Fruit fly (Drosophila melanogaster) whole organism, embryonic: ENCODE measurements around the gene CG42540.

Source experiments
- Abd-B ChIP-seq: fragments of 200-800 bp; sonication (Bioruptor generic); optimal IDR thresholded peaks from 2 replicates; lab custom pipeline; 2018; ENCODE audit warnings: missing biosample characterization, mild to moderate bottlenecking, missing genetic modification characterization, moderate library complexity
- Adf1 ChIP-seq: fragments of 200-800 bp; sonication (Bioruptor generic); IDR thresholded peaks from 2 replicates; pipeline ENCODE4 v1.3.6; 2022; ENCODE audit warnings: missing biosample characterization, missing genetic modification characterization
- Antp ChIP-seq: fragments of 200-800 bp; sonication (Bioruptor generic); optimal IDR thresholded peaks from 3 replicates; lab custom pipeline; 2016; ENCODE audit warnings: missing biosample characterization, missing genetic modification characterization
- Awh ChIP-seq: fragments of 200-800 bp; sonication (Bioruptor generic); IDR thresholded peaks from 2 replicates; pipeline ENCODE4, ENCODE4 v1.3.6; 2022; ENCODE audit warnings: missing biosample characterization, missing genetic modification characterization
- CG10274 ChIP-seq: fragments of 200-800 bp; sonication (Bioruptor generic); optimal IDR thresholded peaks from 3 replicates; lab custom pipeline; 2017; ENCODE audit warnings: missing biosample characterization, mild to moderate bottlenecking, missing genetic modification characterization
- CG10462 ChIP-seq: fragments of 200-800 bp; sonication (Bioruptor generic); optimal IDR thresholded peaks from 2 replicates; lab custom pipeline; 2016; ENCODE audit warnings: missing biosample characterization, missing genetic modification characterization
- CG11695 ChIP-seq: fragments of 200-800 bp; sonication (Bioruptor generic); IDR thresholded peaks from 3 replicates; pipeline ENCODE4 v1.3.6; 2022; ENCODE audit warnings: missing biosample characterization, missing genetic modification characterization
- CG13624 ChIP-seq: fragments of 200-800 bp; sonication (Bioruptor generic); optimal IDR thresholded peaks from 2 replicates; lab custom pipeline; 2016; ENCODE audit warnings: missing biosample characterization, missing genetic modification characterization
- CG14441 ChIP-seq: fragments of 200-800 bp; sonication (Bioruptor generic); IDR thresholded peaks from 2 replicates; pipeline ENCODE4 v1.3.6; 2022; ENCODE audit warnings: missing biosample characterization, missing genetic modification characterization
- CG15073 ChIP-seq: fragments of 200-800 bp; sonication (Bioruptor generic); optimal IDR thresholded peaks from 2 replicates; lab custom pipeline; 2016; ENCODE audit warnings: missing biosample characterization, missing genetic modification characterization
- CG15696 ChIP-seq: fragments of 200-800 bp; sonication (Bioruptor generic); optimal IDR thresholded peaks from 2 replicates; lab custom pipeline; 2019; ENCODE audit warnings: missing biosample characterization, mild to moderate bottlenecking, missing genetic modification characterization, moderate library complexity
- CG1603 ChIP-seq: fragments of 200-800 bp; sonication (Bioruptor generic); optimal IDR thresholded peaks from 2 replicates; lab custom pipeline; 2019; ENCODE audit warnings: missing biosample characterization, mild to moderate bottlenecking, missing genetic modification characterization, moderate library complexity
- CG17912 ChIP-seq: fragments of 200-800 bp; sonication (Bioruptor generic); optimal IDR thresholded peaks from 2 replicates; lab custom pipeline; 2018; ENCODE audit warnings: missing biosample characterization, mild to moderate bottlenecking, missing genetic modification characterization
- CG2129 ChIP-seq: fragments of 200-800 bp; sonication (Bioruptor generic); IDR thresholded peaks from 2 replicates; pipeline ENCODE4 v1.3.6; 2022; ENCODE audit warnings: missing biosample characterization, missing genetic modification characterization; ENCODE audit not compliant: partially characterized antibody
- CG3847 ChIP-seq: fragments of 200-800 bp; sonication (Bioruptor generic); IDR thresholded peaks from 2 replicates; pipeline ENCODE4 v1.3.6; 2022; ENCODE audit warnings: missing biosample characterization, missing genetic modification characterization
- CG4707 ChIP-seq: fragments of 200-800 bp; sonication (Bioruptor generic); optimal IDR thresholded peaks from 2 replicates; lab custom pipeline; 2018; ENCODE audit warnings: missing biosample characterization, mild to moderate bottlenecking, missing genetic modification characterization, moderate library complexity
- CG6254 ChIP-seq: fragments of 200-800 bp; sonication (Bioruptor generic); optimal IDR thresholded peaks from 3 replicates; lab custom pipeline; 2017; ENCODE audit warnings: mild to moderate bottlenecking, missing biosample characterization, missing genetic modification reagents, missing genetic modification characterization
- CG6654 ChIP-seq: fragments of 200-800 bp; sonication (Bioruptor generic); optimal IDR thresholded peaks from 2 replicates; lab custom pipeline; 2017; ENCODE audit warnings: missing biosample characterization, mild to moderate bottlenecking, missing genetic modification characterization
- CG8478 ChIP-seq: fragments of >200 bp; optimal IDR thresholded peaks from 2 replicates; lab custom pipeline; 2018
- Chrac-16 ChIP-seq: fragments of 200-800 bp; sonication (Bioruptor generic); optimal IDR thresholded peaks from 3 replicates; lab custom pipeline; 2016; ENCODE audit warnings: missing biosample characterization, missing genetic modification characterization
- Dip2 ChIP-seq: fragments of 200-800 bp; sonication (Bioruptor generic); IDR thresholded peaks from 2 replicates; pipeline ENCODE4 v1.3.6; 2022; ENCODE audit warnings: missing biosample characterization, missing genetic modification characterization
- HLHmδ ChIP-seq: fragments of 200-800 bp; sonication (Bioruptor generic); optimal IDR thresholded peaks from 2 replicates; lab custom pipeline; 2018; ENCODE audit warnings: missing biosample characterization, mild to moderate bottlenecking, missing genetic modification characterization, moderate library complexity
- Hey ChIP-seq: fragments of 200-800 bp; sonication (Bioruptor generic); optimal IDR thresholded peaks from 3 replicates; lab custom pipeline; 2018; ENCODE audit warnings: missing biosample characterization, mild to moderate bottlenecking, missing genetic modification characterization
- MBD-R2 ChIP-seq: fragments of 200-800 bp; sonication (Bioruptor generic); IDR thresholded peaks from 2 replicates; pipeline ENCODE4 v1.3.6; 2022; ENCODE audit warnings: missing biosample characterization, missing genetic modification characterization
- Mad ChIP-seq: fragments of 200-800 bp; sonication (Bioruptor generic); optimal IDR thresholded peaks from 2 replicates; lab custom pipeline; 2016; ENCODE audit warnings: missing biosample characterization, missing genetic modification characterization
- Meics ChIP-seq: fragments of 200-800 bp; sonication (Bioruptor generic); optimal IDR thresholded peaks from 2 replicates; lab custom pipeline; 2017; ENCODE audit warnings: missing biosample characterization, mild to moderate bottlenecking, missing genetic modification characterization
- Opbp ChIP-seq: fragments of 200-800 bp; sonication (Bioruptor generic); IDR thresholded peaks from 3 replicates; pipeline ENCODE4 v1.3.6; 2022; ENCODE audit warnings: missing biosample characterization, missing genetic modification characterization; ENCODE audit not compliant: partially characterized antibody
- Sry-β ChIP-seq: fragments of 200-800 bp; sonication (Bioruptor generic); optimal IDR thresholded peaks from 2 replicates; lab custom pipeline; 2018; ENCODE audit warnings: missing biosample characterization, mild to moderate bottlenecking, missing genetic modification characterization, moderate library complexity
- Taf1 ChIP-seq: fragments of 200-800 bp; sonication (Bioruptor generic); IDR thresholded peaks from 2 replicates; pipeline ENCODE4 v1.3.6; 2022; ENCODE audit warnings: missing biosample characterization, missing genetic modification characterization
- Tbp ChIP-seq: fragments of >200 bp; optimal IDR thresholded peaks from 2 replicates; lab custom pipeline; 2018; ENCODE audit warnings: missing biosample characterization, missing genetic modification characterization
- ac ChIP-seq: fragments of 200-800 bp; sonication (Bioruptor generic); optimal IDR thresholded peaks from 3 replicates; lab custom pipeline; 2017; ENCODE audit warnings: missing biosample characterization, mild to moderate bottlenecking, missing genetic modification characterization
- amos ChIP-seq: fragments of 200-800 bp; sonication (Bioruptor generic); IDR thresholded peaks from 2 replicates; pipeline ENCODE4 v1.3.6; 2022; ENCODE audit warnings: missing biosample characterization, missing genetic modification characterization; ENCODE audit not compliant: partially characterized antibody
- caup ChIP-seq: fragments of 200-800 bp; sonication (Bioruptor generic); optimal IDR thresholded peaks from 3 replicates; lab custom pipeline; 2017; ENCODE audit warnings: missing biosample characterization, mild to moderate bottlenecking, missing genetic modification characterization, moderate library complexity; ENCODE audit not compliant: severe bottlenecking
- chinmo ChIP-seq: fragments of 200-800 bp; sonication (Bioruptor generic); IDR thresholded peaks from 4 replicates; pipeline ENCODE4 v1.3.6; 2022; ENCODE audit warnings: missing biosample characterization, missing genetic modification characterization; ENCODE audit not compliant: partially characterized antibody
- emc ChIP-seq: fragments of 200-800 bp; sonication (Bioruptor generic); optimal IDR thresholded peaks from 2 replicates; lab custom pipeline; 2016; ENCODE audit warnings: missing biosample characterization, missing genetic modification characterization
- gsb ChIP-seq: fragments of 200-800 bp; sonication (Bioruptor generic); IDR thresholded peaks from 2 replicates; pipeline ENCODE4 v1.3.6; 2022; ENCODE audit warnings: missing biosample characterization, missing genetic modification characterization
- gt ChIP-seq: fragments of 200-800 bp; sonication (Bioruptor generic); IDR thresholded peaks from 2 replicates; pipeline ENCODE4 v1.3.6; 2022; ENCODE audit warnings: missing biosample characterization, missing genetic modification characterization
- jigr1 ChIP-seq: fragments of 200-800 bp; sonication (Bioruptor generic); IDR thresholded peaks from 3 replicates; pipeline ENCODE4 v1.3.6; 2022; ENCODE audit warnings: missing biosample characterization, missing genetic modification characterization
- kni ChIP-seq: fragments of 200-800 bp; sonication (Bioruptor generic); optimal IDR thresholded peaks from 3 replicates; lab custom pipeline; 2017; ENCODE audit warnings: mild to moderate bottlenecking, missing biosample characterization, missing genetic modification reagents, missing genetic modification characterization
- nerfin-2 ChIP-seq: fragments of 200-800 bp; sonication (Bioruptor generic); IDR thresholded peaks from 2 replicates; pipeline ENCODE4 v1.3.6; 2022; ENCODE audit warnings: missing biosample characterization, missing genetic modification characterization; ENCODE audit not compliant: partially characterized antibody
- pfk ChIP-seq: fragments of 200-800 bp; sonication (Bioruptor generic); optimal IDR thresholded peaks from 2 replicates; lab custom pipeline; 2018; ENCODE audit warnings: missing biosample characterization, mild to moderate bottlenecking, missing genetic modification characterization, moderate library complexity
- ro ChIP-seq: fragments of 200-800 bp; sonication (Bioruptor generic); IDR thresholded peaks from 2 replicates; pipeline ENCODE4 v1.3.6; 2022; ENCODE audit warnings: missing biosample characterization, missing genetic modification characterization
- run ChIP-seq: fragments of 200-800 bp; sonication (Bioruptor generic); optimal IDR thresholded peaks from 3 replicates; lab custom pipeline; 2018; ENCODE audit warnings: missing biosample characterization, mild to moderate bottlenecking, missing genetic modification characterization
- sens ChIP-seq: fragments of 200-800 bp; sonication (Bioruptor generic); peaks from one replicate; lab custom pipeline; 2016; ENCODE audit warnings: missing biosample characterization, missing genetic modification characterization
- sna ChIP-seq: fragments of 200-800 bp; sonication (Bioruptor generic); IDR thresholded peaks from 2 replicates; pipeline ENCODE4 v1.3.6; 2022; ENCODE audit warnings: missing biosample characterization, missing genetic modification characterization; ENCODE audit not compliant: partially characterized antibody
- stc ChIP-seq: fragments of 200-800 bp; sonication (Bioruptor generic); IDR thresholded peaks from 2 replicates; pipeline ENCODE4 v1.3.6; 2022; ENCODE audit warnings: missing biosample characterization, missing genetic modification characterization
- tio ChIP-seq: fragments of 200-800 bp; sonication (Bioruptor generic); optimal IDR thresholded peaks from 2 replicates; lab custom pipeline; 2017; ENCODE audit warnings: missing biosample characterization, missing genetic modification characterization, inconsistent platforms
- tup ChIP-seq: fragments of 200-800 bp; sonication (Bioruptor generic); optimal IDR thresholded peaks from 2 replicates; lab custom pipeline; 2016; ENCODE audit warnings: missing biosample characterization, mild to moderate bottlenecking, missing genetic modification characterization, moderate library complexity
- vnd ChIP-seq: fragments of 200-800 bp; sonication (Bioruptor generic); IDR thresholded peaks from 3 replicates; pipeline ENCODE4 v1.3.6; 2022; ENCODE audit warnings: missing biosample characterization, missing genetic modification characterization; ENCODE audit not compliant: partially characterized antibody

The CG42540 gene

dm6 chr3L:4541573-4542371 lies 14.1 kb upstream of the CG42540 start, which contains the start of gene CG11357 (continued):
- peak; percentile 83 for TF ChIP-seq sna (GFP tag; lab: Robert Waterston, UW)
- TF ChIP-seq gsb (GFP tag; lab: Robert Waterston, UW) = peak; percentile 98
- TF ChIP-seq caup (GFP tag; lab: Kevin White, UChicago) = peak; percentile 98
- peak; percentile 96 for TF ChIP-seq gt
- peak; percentile 84 for TF ChIP-seq chinmo
- peak; percentile 99 for TF ChIP-seq CG14441
- TF ChIP-seq jigr1 = peak; percentile 96
- TF ChIP-seq emc = peak; percentile 67
- peak; percentile 86 for TF ChIP-seq CG10274 (GFP tag; lab: Kevin White, UChicago)
- TF ChIP-seq ro (GFP tag; lab: Robert Waterston, UW) = peak; percentile 97
- TF ChIP-seq Taf1 = peak; percentile 97
- TF ChIP-seq pfk (GFP tag; lab: Kevin White, UChicago) = peak; percentile 70
- peak; percentile 98 for TF ChIP-seq CG3847 (GFP tag; lab: Robert Waterston, UW)
- TF ChIP-seq CG17912 (GFP tag; lab: Kevin White, UChicago) = peak; percentile 90
- peak; percentile 87 for TF ChIP-seq Adf1 (GFP tag; lab: Robert Waterston, UW)
- TF ChIP-seq CG10462 (GFP tag; lab: Kevin White, UChicago) = peak; percentile 94
- TF ChIP-seq CG6654 (GFP tag; lab: Kevin White, UChicago) = peak; percentile 83
- peak; percentile 99 for TF ChIP-seq Awh (GFP tag; lab: Robert Waterston, UW)
- TF ChIP-seq Tbp (GFP tag; lab: Kevin White, UChicago) = no peak
- peak; percentile 77 for TF ChIP-seq kni
- peak; percentile 86 for TF ChIP-seq amos
- no peak for TF ChIP-seq CG2129 (GFP tag; lab: Robert Waterston, UW)
- TF ChIP-seq Opbp (GFP tag; lab: Robert Waterston, UW) = peak; percentile 91
- peak; percentile 41 for TF ChIP-seq CG1603 (tag; lab: Kevin White, UChicago)
- peak; percentile 88 for TF ChIP-seq CG13624 (GFP tag; lab: Kevin White, UChicago)
- peak; percentile 98 for TF ChIP-seq Meics (GFP tag; lab: Kevin White, UChicago)
- TF ChIP-seq Antp (GFP tag; lab: Kevin White, UChicago) = peak; percentile 74
- peak; percentile 71; the same call in 1 of the 2 replicates for TF ChIP-seq Dip2 (GFP tag; lab: Robert Waterston, UW)
- no peak for TF ChIP-seq HLHmδ
- TF ChIP-seq run (tag; lab: Kevin White, UChicago) = peak; percentile 99
- peak; percentile 95 for TF ChIP-seq CG6254 (GFP tag; lab: Kevin White, UChicago)
- TF ChIP-seq Chrac-16 = peak; percentile 97
- TF ChIP-seq Sry-β (GFP tag; lab: Kevin White, UChicago) = peak; percentile 67
- peak; percentile 97 for TF ChIP-seq sens (GFP tag; lab: Kevin White, UChicago)
- peak; percentile 99 for TF ChIP-seq MBD-R2 (GFP tag; lab: Robert Waterston, UW)
- TF ChIP-seq stc (GFP tag; lab: Robert Waterston, UW) = peak; percentile 99
- peak; percentile 93 for TF ChIP-seq Mad (GFP tag; lab: Kevin White, UChicago)
- TF ChIP-seq CG8478 (lab: Kevin White, UChicago) = no peak
- TF ChIP-seq Abd-B (GFP tag; lab: Kevin White, UChicago) = peak; percentile 97
- TF ChIP-seq CG15073 (GFP tag; lab: Kevin White, UChicago) = peak; percentile 81
- TF ChIP-seq CG15696 = peak; percentile 98
- TF ChIP-seq CG4707 = peak; percentile 95
- peak; percentile 54 for TF ChIP-seq nerfin-2 (GFP tag; lab: Robert Waterston, UW)
- peak; percentile 88 for TF ChIP-seq ac (GFP tag; lab: Kevin White, UChicago)
- TF ChIP-seq tio (GFP tag; lab: Kevin White, UChicago) = peak; percentile 95
- peak; percentile 99 for TF ChIP-seq CG11695 (GFP tag; lab: Robert Waterston, UW)
- TF ChIP-seq tup (GFP tag; lab: Kevin White, UChicago) = peak; percentile 89
- TF ChIP-seq vnd = peak; percentile 78
- peak; percentile 83 for TF ChIP-seq Hey
